Worm (Caenorhabditis elegans) whole organism, L4/young adult: Measurements from ENCODE around the gene popl-5.

ENCODE experiments used
- W03F9.2 ChIP-seq: fragments of 150-350 bp; optimal IDR thresholded peaks from 2 replicates; lab custom pipeline; 2014; ENCODE audit warnings: missing biosample characterization, missing genetic modification characterization
- dao-5 ChIP-seq: sonication (generic microtip); optimal IDR thresholded peaks from 2 replicates; lab custom pipeline; 2016; ENCODE audit warnings: missing genotype, missing genetic modification characterization, moderate library complexity, missing compliant biosample characterization
- him-1 ChIP-seq: sonication (generic microtip); optimal IDR thresholded peaks from 2 replicates; lab custom pipeline; 2016; ENCODE audit warnings: missing genotype, missing genetic modification reagents, missing genetic modification characterization, missing compliant biosample characterization

popl-5 gene

ce11 chrIII:11446826-11447225 lies 40.3 kb downstream of the popl-5 start:
- TF ChIP-seq him-1 (tag; lab: Kevin White, UChicago): no peak
- no peak for TF ChIP-seq dao-5 (tag; lab: Kevin White, UChicago)
- no peak for TF ChIP-seq W03F9.2 (tag; lab: Kevin White, UChicago)

ce11 chrIII:11444796-11445386 lies 42.3 kb downstream of the popl-5 start:
- TF ChIP-seq him-1 (tag; lab: Kevin White, UChicago): no peak
- TF ChIP-seq W03F9.2 (tag; lab: Kevin White, UChicago): peak; percentile 43
- no peak for TF ChIP-seq dao-5 (tag; lab: Kevin White, UChicago)

- TF ChIP-seq dao-5 (tag; lab: Kevin White, UChicago): no peak
- TF ChIP-seq him-1 (tag; lab: Kevin White, UChicago): no peak
- TF ChIP-seq W03F9.2 (tag; lab: Kevin White, UChicago): no peak
Observed at ce11 chrIII:11443408-11443994, 43.6 kb downstream of the popl-5 start.

- no peak for TF ChIP-seq W03F9.2 (tag; lab: Kevin White, UChicago)
- no peak for TF ChIP-seq dao-5 (tag; lab: Kevin White, UChicago)
- TF ChIP-seq him-1 (tag; lab: Kevin White, UChicago): no peak
Observed at ce11 chrIII:11442556-11442955, 44.6 kb downstream of the popl-5 start, which contains the start of gene sbp-1. Gene sbp-1 (minus strand): TSS chrIII:11442566.
